Worm (Caenorhabditis elegans): ENCODE measurements around the gene clec-5.

clec-5 gene

ce11 chrIII:4917077-4917476 is 33.7 kb upstream of the clec-5 start, which contains the start of gene rars-1:
Gene rars-1, minus strand, starts transcription at chrIII:4917177.
- TF ChIP-seq ceh-36 (tag; optimal IDR thresholded peaks at IDR 0.05) (no peak), ets-7 (tag; optimal IDR thresholded peaks at IDR 0.05) (no peak), tbx-37 (GFP tag; conservative IDR thresholded peaks at IDR 0.05) (no peak), tra-4 (tag; optimal IDR thresholded peaks at IDR 0.05) (no peak), scrt-1 (GFP tag; IDR thresholded peaks at IDR 0.05) (no peak), flt-1 (GFP tag; IDR thresholded peaks at IDR 0.05) (no peak), pes-1 (GFP tag; IDR thresholded peaks at IDR 0.05) (no peak), hnd-1 (tag; optimal IDR thresholded peaks at IDR 0.05) (no peak), sea-1 (GFP tag; conservative IDR thresholded peaks at IDR 0.05) (no peak), hmbx-1 (tag; optimal IDR thresholded peaks at IDR 0.05) (no peak), F13C5.2 (tag; optimal IDR thresholded peaks at IDR 0.05) (no peak), ama-1 (optimal IDR thresholded peaks at IDR 0.05) (no peak), ceh-13 (GFP tag; optimal IDR thresholded peaks at IDR 0.05) (no peak), tbx-11 (GFP tag; IDR thresholded peaks at IDR 0.05) (no peak)

- no peak for TF ChIP-seq tbx-37 (GFP tag; conservative IDR thresholded peaks at IDR 0.05)
- no peak for TF ChIP-seq aly-1 (tag; optimal IDR thresholded peaks at IDR 0.05)
- no peak for TF ChIP-seq F13C5.2 (tag; optimal IDR thresholded peaks at IDR 0.05)
- no peak for TF ChIP-seq ets-7 (tag; optimal IDR thresholded peaks at IDR 0.05)
- TF ChIP-seq hmg-4 (GFP tag; optimal IDR thresholded peaks at IDR 0.05) = no peak
Measured at ce11 chrIII:4913736-4914135, 30.3 kb upstream of the clec-5 start.

DNA sequence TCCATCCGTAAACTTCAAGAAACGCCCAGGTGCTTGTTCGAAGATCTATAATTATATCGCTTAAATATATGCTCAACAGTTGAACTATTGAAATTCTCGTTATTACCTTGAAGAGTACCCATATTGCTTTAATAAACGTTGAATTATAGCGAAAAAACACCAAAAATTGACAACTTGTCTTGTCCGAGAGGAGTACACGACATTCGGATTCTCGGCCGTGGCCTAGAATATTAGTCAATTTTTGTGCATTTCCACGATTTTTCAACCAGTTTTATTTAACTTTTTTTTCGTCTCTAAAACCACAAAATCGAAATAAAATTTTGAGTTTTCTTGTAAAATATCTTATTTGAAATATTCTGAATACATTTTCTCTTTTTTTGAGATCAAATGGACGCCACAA is 28.9 kb upstream of the clec-5 start, which contains the start of the genes F26F4.9 and cee-1:
TSS of gene F26F4.9 (minus strand) at position 205 of the 400 bp plus-strand sequence.
TSS of gene cee-1 (plus strand) at position 383 of the 400 bp plus-strand sequence.
- TF ChIP-seq flt-1 (GFP tag; IDR thresholded peaks at IDR 0.05) (no peak), tbx-37 (GFP tag; conservative IDR thresholded peaks at IDR 0.05) (0 out of 2 replicates have a peak, but pooled peaks have one; percentile 25)

DNA sequence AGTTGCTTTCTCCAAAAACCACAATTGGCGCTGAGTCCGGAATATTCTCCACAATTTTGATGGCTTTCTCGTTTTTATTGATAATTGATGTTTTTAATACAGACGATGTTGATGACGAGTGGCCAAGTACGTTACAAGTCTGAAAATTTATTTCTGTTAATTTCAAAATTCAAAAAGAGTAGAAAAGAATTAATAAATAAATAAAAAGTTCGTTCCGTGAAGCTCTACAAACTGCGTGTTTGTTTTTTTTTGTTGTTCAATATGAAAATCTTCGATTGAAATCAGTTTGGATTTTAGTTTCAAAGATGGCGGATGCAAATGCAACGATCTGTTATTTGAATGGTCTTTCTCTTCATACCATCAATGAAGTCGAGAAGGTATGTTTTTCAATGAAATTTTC is 27.6 kb upstream of the clec-5 start, which contains the start of gene F26F4.2:
TSS of gene F26F4.2 (plus strand) at position 301 of the 400 bp plus-strand sequence.
- TF ChIP-seq tra-4 (tag; optimal IDR thresholded peaks at IDR 0.05) = no peak
- TF ChIP-seq aly-1 (tag; optimal IDR thresholded peaks at IDR 0.05) = no peak
- TF ChIP-seq B0310.2 (tag; optimal IDR thresholded peaks at IDR 0.05) = no peak
- no peak for TF ChIP-seq flt-1 (GFP tag; IDR thresholded peaks at IDR 0.05)
- no peak for TF ChIP-seq tbx-11 (GFP tag; IDR thresholded peaks at IDR 0.05)
- TF ChIP-seq pes-1 (GFP tag; IDR thresholded peaks at IDR 0.05) = no peak
- no peak for TF ChIP-seq F13C5.2 (tag; optimal IDR thresholded peaks at IDR 0.05)
- TF ChIP-seq hmg-4 (GFP tag; optimal IDR thresholded peaks at IDR 0.05) = no peak
- no peak for TF ChIP-seq sea-1 (GFP tag; conservative IDR thresholded peaks at IDR 0.05)

- no peak for TF ChIP-seq ets-7 (tag; optimal IDR thresholded peaks at IDR 0.05)
- no peak for TF ChIP-seq sea-1 (GFP tag; conservative IDR thresholded peaks at IDR 0.05)
- TF ChIP-seq tra-4 (tag; optimal IDR thresholded peaks at IDR 0.05) = no peak
- no peak for TF ChIP-seq pes-1 (GFP tag; IDR thresholded peaks at IDR 0.05)
- no peak for TF ChIP-seq hmg-4 (GFP tag; optimal IDR thresholded peaks at IDR 0.05)
- no peak for TF ChIP-seq scrt-1 (GFP tag; IDR thresholded peaks at IDR 0.05)
- no peak for TF ChIP-seq hnd-1 (tag; optimal IDR thresholded peaks at IDR 0.05)
- no peak for TF ChIP-seq B0310.2 (tag; optimal IDR thresholded peaks at IDR 0.05)
- no peak for TF ChIP-seq F13C5.2 (tag; optimal IDR thresholded peaks at IDR 0.05)
- TF ChIP-seq aly-1 (tag; optimal IDR thresholded peaks at IDR 0.05) = no peak
- no peak for TF ChIP-seq tbx-11 (GFP tag; IDR thresholded peaks at IDR 0.05)
- TF ChIP-seq tbx-37 (GFP tag; conservative IDR thresholded peaks at IDR 0.05) = no peak
- TF ChIP-seq ama-1 (optimal IDR thresholded peaks at IDR 0.05) = no peak
- TF ChIP-seq flt-1 (GFP tag; IDR thresholded peaks at IDR 0.05) = no peak
- TF ChIP-seq ceh-36 (tag; optimal IDR thresholded peaks at IDR 0.05) = no peak
- TF ChIP-seq ceh-13 (GFP tag; optimal IDR thresholded peaks at IDR 0.05) = no peak
- TF ChIP-seq hmbx-1 (tag; optimal IDR thresholded peaks at IDR 0.05) = no peak
Measured at ce11 chrIII:4909938-4910337, 26.5 kb upstream of the clec-5 start, which contains the start of gene F26F4.12. Gene F26F4.12, minus strand, starts transcription at chrIII:4910038.

DNA sequence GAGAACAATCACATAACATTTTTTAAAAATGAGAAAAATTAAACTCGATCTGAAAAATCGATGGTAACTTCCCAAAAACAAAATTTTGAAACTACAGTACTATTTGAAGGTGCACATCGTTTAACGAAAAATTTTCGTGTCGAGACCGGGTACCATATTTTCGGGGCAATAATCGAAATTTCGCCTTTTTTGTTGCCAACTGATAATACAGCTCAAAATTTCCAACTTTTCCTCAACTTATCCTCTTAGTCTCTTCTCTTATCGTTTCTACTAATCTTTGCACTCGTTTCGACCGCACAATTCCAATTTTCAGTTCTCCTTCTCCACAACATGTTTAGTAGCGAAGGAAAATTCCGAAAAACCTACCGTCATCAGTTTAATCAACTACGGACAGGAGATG is 23.5 kb upstream of the clec-5 start, which contains the start of gene rom-1:
TSS of gene rom-1 (plus strand) at position 301 of the 400 bp plus-strand sequence.
- TF ChIP-seq tbx-11 (GFP tag; IDR thresholded peaks at IDR 0.05) = no peak
- TF ChIP-seq scrt-1 (GFP tag; IDR thresholded peaks at IDR 0.05) = no peak
- TF ChIP-seq hmbx-1 (tag; optimal IDR thresholded peaks at IDR 0.05) = no peak
- TF ChIP-seq aly-1 (tag; optimal IDR thresholded peaks at IDR 0.05) = no peak
- TF ChIP-seq flt-1 (GFP tag; IDR thresholded peaks at IDR 0.05) = no peak
- no peak for TF ChIP-seq ceh-36 (tag; optimal IDR thresholded peaks at IDR 0.05)
- TF ChIP-seq hmg-4 (GFP tag; optimal IDR thresholded peaks at IDR 0.05) = no peak
- no peak for TF ChIP-seq hnd-1 (tag; optimal IDR thresholded peaks at IDR 0.05)
- TF ChIP-seq F13C5.2 (tag; optimal IDR thresholded peaks at IDR 0.05) = no peak
- TF ChIP-seq sea-1 (GFP tag; conservative IDR thresholded peaks at IDR 0.05) = no peak
- no peak for TF ChIP-seq ama-1 (optimal IDR thresholded peaks at IDR 0.05)
- TF ChIP-seq ceh-13 (GFP tag; optimal IDR thresholded peaks at IDR 0.05) = no peak

ce11 chrIII:4906365-4906764 is 23.0 kb upstream of the clec-5 start:
- no peak for TF ChIP-seq ets-7 (tag; optimal IDR thresholded peaks at IDR 0.05)
- TF ChIP-seq ama-1 (optimal IDR thresholded peaks at IDR 0.05) = no peak
- TF ChIP-seq pes-1 (GFP tag; IDR thresholded peaks at IDR 0.05) = no peak
- TF ChIP-seq hmg-4 (GFP tag; optimal IDR thresholded peaks at IDR 0.05) = no peak
- TF ChIP-seq F13C5.2 (tag; optimal IDR thresholded peaks at IDR 0.05) = no peak
- no peak for TF ChIP-seq B0310.2 (tag; optimal IDR thresholded peaks at IDR 0.05)
- no peak for TF ChIP-seq sea-1 (GFP tag; conservative IDR thresholded peaks at IDR 0.05)
- no peak for TF ChIP-seq hnd-1 (tag; optimal IDR thresholded peaks at IDR 0.05)
- no peak for TF ChIP-seq scrt-1 (GFP tag; IDR thresholded peaks at IDR 0.05)
- no peak for TF ChIP-seq tbx-37 (GFP tag; conservative IDR thresholded peaks at IDR 0.05)
- no peak for TF ChIP-seq tbx-11 (GFP tag; IDR thresholded peaks at IDR 0.05)
- no peak for TF ChIP-seq ceh-36 (tag; optimal IDR thresholded peaks at IDR 0.05)
- TF ChIP-seq ceh-13 (GFP tag; optimal IDR thresholded peaks at IDR 0.05) = no peak
- no peak for TF ChIP-seq hmbx-1 (tag; optimal IDR thresholded peaks at IDR 0.05)
- TF ChIP-seq tra-4 (tag; optimal IDR thresholded peaks at IDR 0.05) = no peak
- no peak for TF ChIP-seq aly-1 (tag; optimal IDR thresholded peaks at IDR 0.05)
- TF ChIP-seq flt-1 (GFP tag; IDR thresholded peaks at IDR 0.05) = no peak
